Fruit fly (Drosophila melanogaster) whole organism, embryonic: ENCODE results near the gene trbl.

Experiments used
- CG10462 ChIP-seq: fragments of 200-800 bp; sonication (Bioruptor generic); optimal IDR thresholded peaks from 2 replicates; lab custom pipeline; 2016; ENCODE audit warnings: missing biosample characterization, missing genetic modification characterization
- CG11085 ChIP-seq: fragments of 200-800 bp; sonication (Bioruptor generic); IDR thresholded peaks from 2 replicates; pipeline ENCODE4 v1.3.6; 2022; ENCODE audit warnings: missing biosample characterization, missing genetic modification characterization
- CG11723 ChIP-seq: fragments of 200-800 bp; sonication (Bioruptor generic); optimal IDR thresholded peaks from 2 replicates; lab custom pipeline; 2017; ENCODE audit warnings: missing biosample characterization, mild to moderate bottlenecking, missing genetic modification characterization
- CG12744 ChIP-seq: fragments of 200-800 bp; sonication (Bioruptor generic); optimal IDR thresholded peaks from 2 replicates; lab custom pipeline; 2016; ENCODE audit warnings: missing biosample characterization, missing genetic modification characterization
- CG12942 ChIP-seq: fragments of 200-800 bp; sonication (Bioruptor generic); optimal IDR thresholded peaks from 3 replicates; lab custom pipeline; 2016; ENCODE audit warnings: missing biosample characterization, missing genetic modification characterization
- CG13424 ChIP-seq: fragments of 200-800 bp; sonication (Bioruptor generic); optimal IDR thresholded peaks from 2 replicates; lab custom pipeline; 2019; ENCODE audit warnings: missing biosample characterization, mild to moderate bottlenecking, missing genetic modification characterization, moderate library complexity
- CG15073 ChIP-seq: fragments of 200-800 bp; sonication (Bioruptor generic); optimal IDR thresholded peaks from 2 replicates; lab custom pipeline; 2016; ENCODE audit warnings: missing biosample characterization, missing genetic modification characterization
- CG17328 ChIP-seq: fragments of 200-800 bp; sonication (Bioruptor generic); IDR thresholded peaks from 2 replicates; pipeline ENCODE4 v1.3.6; 2022; ENCODE audit warnings: missing biosample characterization, missing genetic modification characterization
- CG18764 ChIP-seq: fragments of 200-800 bp; sonication (Bioruptor generic); optimal IDR thresholded peaks from 3 replicates; lab custom pipeline; 2016; ENCODE audit warnings: missing biosample characterization, missing genetic modification characterization
- CG2889 ChIP-seq: fragments of 200-800 bp; sonication (Bioruptor generic); IDR thresholded peaks from 3 replicates; pipeline ENCODE4 v1.3.6; 2022; ENCODE audit warnings: missing biosample characterization, missing genetic modification characterization
- CG3065 ChIP-seq: fragments of 200-800 bp; sonication (Bioruptor generic); optimal IDR thresholded peaks from 2 replicates; lab custom pipeline; 2016; ENCODE audit warnings: missing biosample characterization, missing genetic modification characterization
- CG31388 ChIP-seq: fragments of 200-800 bp; sonication (Bioruptor generic); optimal IDR thresholded peaks from 2 replicates; lab custom pipeline; 2016; ENCODE audit warnings: missing biosample characterization, missing genetic modification characterization
- CG32772 ChIP-seq: fragments of 200-800 bp; sonication (Bioruptor generic); IDR thresholded peaks from 2 replicates; pipeline ENCODE4 v1.3.6; 2022; ENCODE audit warnings: missing biosample characterization, missing genetic modification characterization
- CG34422 ChIP-seq: fragments of 200-800 bp; sonication (Bioruptor generic); IDR thresholded peaks from 3 replicates; pipeline ENCODE4 v1.3.6; 2022; ENCODE audit warnings: missing biosample characterization, missing genetic modification characterization
- CG7271 ChIP-seq: fragments of 200-800 bp; sonication (Bioruptor generic); optimal IDR thresholded peaks from 2 replicates; lab custom pipeline; 2018; ENCODE audit warnings: missing biosample characterization, mild to moderate bottlenecking, missing genetic modification characterization, moderate library complexity
- CG7786 ChIP-seq: fragments of 200-800 bp; sonication (Bioruptor generic); optimal IDR thresholded peaks from 2 replicates; lab custom pipeline; 2016; ENCODE audit warnings: missing biosample characterization, missing genetic modification characterization
- CG8478 ChIP-seq: fragments of >200 bp; optimal IDR thresholded peaks from 2 replicates; lab custom pipeline; 2018
- Dp ChIP-seq: fragments of 200-800 bp; sonication (Bioruptor generic); optimal IDR thresholded peaks from 2 replicates; lab custom pipeline; 2018; ENCODE audit warnings: missing biosample characterization, mild to moderate bottlenecking, missing genetic modification characterization, moderate library complexity
- ERR ChIP-seq: fragments of 200-800 bp; sonication (Bioruptor generic); optimal IDR thresholded peaks from 2 replicates; lab custom pipeline; 2016; ENCODE audit warnings: missing biosample characterization, missing genetic modification characterization
- Hey ChIP-seq: fragments of 200-800 bp; sonication (Bioruptor generic); optimal IDR thresholded peaks from 3 replicates; lab custom pipeline; 2018; ENCODE audit warnings: missing biosample characterization, mild to moderate bottlenecking, missing genetic modification characterization
- Lim3 ChIP-seq: fragments of 200-800 bp; sonication (Bioruptor generic); IDR thresholded peaks from 2 replicates; pipeline ENCODE4 v1.3.6; 2022; ENCODE audit warnings: missing biosample characterization, missing genetic modification characterization
- NK7.1 ChIP-seq: fragments of 200-800 bp; sonication (Bioruptor generic); optimal IDR thresholded peaks from 3 replicates; lab custom pipeline; 2016; ENCODE audit warnings: missing biosample characterization, missing genetic modification characterization
- Nf-YC ChIP-seq: fragments of 200-800 bp; optimal IDR thresholded peaks from 3 replicates; lab custom pipeline; 2019; ENCODE audit warnings: missing biosample characterization, mild to moderate bottlenecking, missing genetic modification characterization, moderate library complexity
- PHDP ChIP-seq: fragments of 200-800 bp; sonication (Bioruptor generic); optimal IDR thresholded peaks from 3 replicates; lab custom pipeline; 2018; ENCODE audit warnings: missing biosample characterization, mild to moderate bottlenecking, missing genetic modification characterization, moderate library complexity
- Sox102F ChIP-seq: fragments of 200-800 bp; sonication (Bioruptor generic); optimal IDR thresholded peaks from 2 replicates; lab custom pipeline; 2018; ENCODE audit warnings: missing biosample characterization, mild to moderate bottlenecking, missing genetic modification characterization, moderate library complexity
- Vsx1 ChIP-seq: fragments of 200-800 bp; sonication (Bioruptor generic); optimal IDR thresholded peaks from 2 replicates; lab custom pipeline; 2017; ENCODE audit warnings: missing biosample characterization, mild to moderate bottlenecking, missing genetic modification characterization, missing genetic modification reagents
- Xrp1 ChIP-seq: fragments of 200-800 bp; sonication (Bioruptor generic); IDR thresholded peaks from 2 replicates; pipeline ENCODE4 v1.3.6; 2022; ENCODE audit warnings: missing biosample characterization, missing genetic modification characterization
- aop ChIP-seq: fragments of 200-800 bp; sonication (Bioruptor generic); IDR thresholded peaks from 2 replicates; pipeline ENCODE4 v1.3.6; 2022; ENCODE audit warnings: missing biosample characterization, missing genetic modification characterization
- btn ChIP-seq: fragments of 200-800 bp; sonication (Bioruptor generic); optimal IDR thresholded peaks from 2 replicates; lab custom pipeline; 2016; ENCODE audit warnings: missing biosample characterization, missing genetic modification characterization
- cad ChIP-seq: fragments of >200 bp; optimal IDR thresholded peaks from 2 replicates; lab custom pipeline; 2017; ENCODE audit warnings: missing biosample characterization, missing genetic modification characterization
- cg ChIP-seq: fragments of 200-800 bp; sonication (Bioruptor generic); optimal IDR thresholded peaks from 3 replicates; lab custom pipeline; 2019; ENCODE audit warnings: missing biosample characterization, mild to moderate bottlenecking, missing genetic modification characterization, moderate library complexity
- chm ChIP-seq: fragments of 200-800 bp; sonication (Bioruptor generic); IDR thresholded peaks from 2 replicates; pipeline ENCODE4 v1.3.6; 2022; ENCODE audit warnings: missing biosample characterization, missing genetic modification characterization
- danr ChIP-seq: fragments of 200-800 bp; sonication (Bioruptor generic); IDR thresholded peaks from 2 replicates; pipeline ENCODE4 v1.3.6; 2022; ENCODE audit warnings: missing biosample characterization, missing genetic modification characterization
- gcm ChIP-seq: fragments of 200-800 bp; sonication (Bioruptor generic); optimal IDR thresholded peaks from 2 replicates; lab custom pipeline; 2019; ENCODE audit warnings: missing biosample characterization, mild to moderate bottlenecking, missing genetic modification characterization, moderate library complexity
- gem ChIP-seq: fragments of 200-800 bp; sonication (Bioruptor generic); optimal IDR thresholded peaks from 2 replicates; lab custom pipeline; 2019; ENCODE audit warnings: missing biosample characterization, mild to moderate bottlenecking, missing genetic modification characterization, moderate library complexity
- grau ChIP-seq: fragments of 200-800 bp; optimal IDR thresholded peaks from 3 replicates; lab custom pipeline; 2019; ENCODE audit warnings: missing biosample characterization, mild to moderate bottlenecking, missing genetic modification characterization, moderate library complexity
- hbn ChIP-seq: fragments of 200-800 bp; sonication (Bioruptor generic); IDR thresholded peaks from 2 replicates; pipeline ENCODE4 v1.3.6; 2022; ENCODE audit warnings: missing biosample characterization, missing genetic modification characterization; ENCODE audit not compliant: partially characterized antibody
- kay ChIP-seq: fragments of 200-800 bp; sonication (Bioruptor generic); optimal IDR thresholded peaks from 2 replicates; lab custom pipeline; 2016; ENCODE audit warnings: missing biosample characterization, missing genetic modification characterization
- kni ChIP-seq: fragments of 200-800 bp; sonication (Bioruptor generic); optimal IDR thresholded peaks from 3 replicates; lab custom pipeline; 2017; ENCODE audit warnings: mild to moderate bottlenecking, missing biosample characterization, missing genetic modification reagents, missing genetic modification characterization
- lbe ChIP-seq: fragments of 200-800 bp; sonication (Bioruptor generic); optimal IDR thresholded peaks from 2 replicates; lab custom pipeline; 2016; ENCODE audit warnings: missing biosample characterization, mild to moderate bottlenecking, missing genetic modification characterization
- nerfin-2 ChIP-seq: fragments of 200-800 bp; sonication (Bioruptor generic); IDR thresholded peaks from 2 replicates; pipeline ENCODE4 v1.3.6; 2022; ENCODE audit warnings: missing biosample characterization, missing genetic modification characterization; ENCODE audit not compliant: partially characterized antibody
- pros ChIP-seq: fragments of 200-800 bp; sonication (Bioruptor generic); optimal IDR thresholded peaks from 3 replicates; lab custom pipeline; 2019; ENCODE audit warnings: missing biosample characterization, mild to moderate bottlenecking, missing genetic modification characterization, moderate library complexity
- row ChIP-seq: fragments of 200-800 bp; sonication (Bioruptor generic); IDR thresholded peaks from 3 replicates; pipeline ENCODE4 v1.3.6; 2022; ENCODE audit warnings: missing biosample characterization, missing genetic modification characterization
- shn ChIP-seq: fragments of 200-800 bp; sonication (Bioruptor generic); optimal IDR thresholded peaks from 3 replicates; lab custom pipeline; 2016; ENCODE audit warnings: missing biosample characterization, missing genetic modification characterization
- sima ChIP-seq: fragments of 200-800 bp; sonication (Bioruptor generic); optimal IDR thresholded peaks from 2 replicates; lab custom pipeline; 2016; ENCODE audit warnings: missing biosample characterization, missing genetic modification characterization
- tin ChIP-seq: fragments of 200-800 bp; sonication (Bioruptor generic); optimal IDR thresholded peaks from 3 replicates; lab custom pipeline; 2016; ENCODE audit warnings: missing biosample characterization, missing genetic modification characterization
- toy ChIP-seq: fragments of 200-800 bp; sonication (Bioruptor generic); IDR thresholded peaks from 2 replicates; pipeline ENCODE4 v1.3.6; 2022; ENCODE audit warnings: missing biosample characterization, missing genetic modification characterization
- trem ChIP-seq: fragments of 200-800 bp; optimal IDR thresholded peaks from 3 replicates; lab custom pipeline; 2019; ENCODE audit warnings: missing biosample characterization, mild to moderate bottlenecking, missing genetic modification characterization, moderate library complexity
- vfl ChIP-seq: fragments of 200-800 bp; sonication (Bioruptor generic); optimal IDR thresholded peaks from 2 replicates; lab custom pipeline; 2016; ENCODE audit warnings: missing biosample characterization, missing genetic modification characterization

trbl gene

dm6 chr3L:20441632-20442469, 40.4 kb upstream of the trbl start, which contains the start of gene CG5910 (continued):
- no peak for TF ChIP-seq hbn
- TF ChIP-seq vfl (GFP tag; lab: Kevin White, UChicago), result no peak
- TF ChIP-seq grau (tag; lab: Kevin White, UChicago), result peak; percentile 93
- TF ChIP-seq gcm (GFP tag; lab: Kevin White, UChicago), result peak; percentile 89
- TF ChIP-seq NK7.1 (GFP tag; lab: Kevin White, UChicago), result no peak
- TF ChIP-seq gem (tag; lab: Kevin White, UChicago), result peak; percentile 96
- no peak for TF ChIP-seq cad (GFP tag; lab: Kevin White, UChicago)
- TF ChIP-seq Lim3, result 0 out of 2 replicates have a peak, but pooled peaks have one; percentile 19
- TF ChIP-seq Xrp1 (GFP tag; lab: Robert Waterston, UW), result peak; percentile 84
- peak; percentile 91 for TF ChIP-seq pros (GFP tag; lab: Kevin White, UChicago)
- TF ChIP-seq lbe (GFP tag; lab: Kevin White, UChicago), result peak; percentile 11
- TF ChIP-seq CG11723 (GFP tag; lab: Kevin White, UChicago), result peak; percentile 71
- peak; percentile 84 for TF ChIP-seq row (GFP tag; lab: Robert Waterston, UW)
- TF ChIP-seq CG15073 (GFP tag; lab: Kevin White, UChicago), result no peak
- no peak for TF ChIP-seq cg (GFP tag; lab: Kevin White, UChicago)
- no peak for TF ChIP-seq aop (GFP tag; lab: Robert Waterston, UW)
- peak; percentile 70 for TF ChIP-seq kay (GFP tag; lab: Kevin White, UChicago)
- peak; percentile 94 for TF ChIP-seq CG13424 (tag; lab: Kevin White, UChicago)
- TF ChIP-seq shn (GFP tag; lab: Kevin White, UChicago), result no peak
- no peak for TF ChIP-seq CG12744 (GFP tag; lab: Kevin White, UChicago)
- TF ChIP-seq CG7786 (GFP tag; lab: Kevin White, UChicago), result peak; percentile 22
- no peak for TF ChIP-seq nerfin-2 (GFP tag; lab: Robert Waterston, UW)
- peak; percentile 69; the same call in 1 of the 2 replicates for TF ChIP-seq CG17328 (GFP tag; lab: Robert Waterston, UW)
- TF ChIP-seq tin (GFP tag; lab: Kevin White, UChicago), result peak; percentile 83
- peak; percentile 80 for TF ChIP-seq Nf-YC
- peak; percentile 89 for TF ChIP-seq trem (tag; lab: Kevin White, UChicago)
- peak; percentile 67 for TF ChIP-seq CG12942 (GFP tag; lab: Kevin White, UChicago)
- peak; percentile 64 for TF ChIP-seq CG11085 (GFP tag; lab: Robert Waterston, UW)
- TF ChIP-seq CG2889, result 0 out of 3 replicates have a peak, but pooled peaks have one; percentile 56
- TF ChIP-seq btn (GFP tag; lab: Kevin White, UChicago), result no peak
- peak; percentile 63 for TF ChIP-seq CG18764 (GFP tag; lab: Kevin White, UChicago)
- peak; percentile 91 for TF ChIP-seq PHDP (tag; lab: Kevin White, UChicago)
- TF ChIP-seq danr, result peak; percentile 51; the same call in 1 of the 2 replicates
- TF ChIP-seq CG31388, result peak; percentile 70
- no peak for TF ChIP-seq sima (GFP tag; lab: Kevin White, UChicago)
- no peak for TF ChIP-seq Hey
- TF ChIP-seq CG8478 (lab: Kevin White, UChicago), result no peak
- no peak for TF ChIP-seq kni
- peak; percentile 88 for TF ChIP-seq Sox102F (GFP tag; lab: Kevin White, UChicago)
- TF ChIP-seq Dp, result no peak
- peak; percentile 71 for TF ChIP-seq CG32772
- peak; percentile 55 for TF ChIP-seq chm (GFP tag; lab: Robert Waterston, UW)
- TF ChIP-seq CG34422, result peak; percentile 24; the same call in 1 of the 3 replicates
- no peak for TF ChIP-seq ERR (GFP tag; lab: Kevin White, UChicago)
- no peak for TF ChIP-seq Vsx1 (GFP tag; lab: Kevin White, UChicago)
- peak; percentile 73 for TF ChIP-seq CG3065 (GFP tag; lab: Kevin White, UChicago)
- peak; percentile 36; the same call in 1 of the 2 replicates for TF ChIP-seq toy (GFP tag; lab: Robert Waterston, UW)
- TF ChIP-seq CG10462 (GFP tag; lab: Kevin White, UChicago), result peak; percentile 35
- TF ChIP-seq CG7271 (tag; lab: Kevin White, UChicago), result peak; percentile 57
